Worm (Caenorhabditis elegans) whole organism, L4/young adult: ENCODE data around the gene F59A6.12.

Source experiments
- W03F9.2 ChIP-seq: fragments of 150-350 bp; optimal IDR thresholded peaks from 2 replicates; lab custom pipeline; 2014; ENCODE audit warnings: missing biosample characterization, missing genetic modification characterization
- dao-5 ChIP-seq: sonication (generic microtip); optimal IDR thresholded peaks from 2 replicates; lab custom pipeline; 2016; ENCODE audit warnings: missing genotype, missing genetic modification characterization, moderate library complexity, missing compliant biosample characterization
- him-1 ChIP-seq: sonication (generic microtip); optimal IDR thresholded peaks from 2 replicates; lab custom pipeline; 2016; ENCODE audit warnings: missing genotype, missing genetic modification reagents, missing genetic modification characterization, missing compliant biosample characterization

DNA sequence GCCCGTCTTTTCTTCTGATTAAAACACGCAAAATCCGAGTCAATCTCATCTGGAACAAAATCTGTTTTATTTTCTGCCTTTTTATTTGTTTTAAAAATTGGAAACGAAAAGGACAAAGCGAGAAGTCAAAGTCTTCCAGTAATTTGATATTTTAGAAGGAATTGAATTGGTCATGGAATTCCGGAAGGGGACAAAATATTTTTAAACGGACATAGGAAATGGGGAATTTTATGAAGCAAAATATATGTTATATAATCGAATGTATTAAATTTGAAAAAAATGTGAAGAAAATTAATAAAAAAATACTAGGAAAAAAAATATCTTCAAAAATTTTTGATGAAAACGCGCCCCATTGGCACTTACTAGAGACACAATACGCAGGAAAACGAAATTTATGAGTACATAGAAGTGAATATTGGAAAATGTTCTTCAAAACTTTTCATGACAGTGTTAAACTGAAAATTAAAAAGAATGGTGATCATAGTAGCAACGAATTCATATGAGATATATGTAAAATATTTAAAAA, 28.8 kb upstream of the F59A6.12 start, which contains the start of gene F33G12.7:
- TF ChIP-seq him-1 (tag; lab: Kevin White, UChicago) (no peak), W03F9.2 (tag; lab: Kevin White, UChicago) (no peak), dao-5 (tag; lab: Kevin White, UChicago) (no peak)
